Worm (Caenorhabditis elegans) whole organism, midembryonic: Measurements from ENCODE around the gene dhs-13.

ENCODE experiments used
- T22C8.4 ChIP-seq: fragments of 200-800 bp; sonication (Bioruptor generic); IDR thresholded peaks from 2 replicates; pipeline ENCODE4 v1.3.6; 2022; ENCODE audit warnings: missing genetic modification characterization, missing compliant biosample characterization
- cog-1 ChIP-seq: sonication (generic microtip); optimal IDR thresholded peaks from 2 replicates; lab custom pipeline; 2016; ENCODE audit warnings: missing genetic modification characterization, missing compliant biosample characterization
- flt-1 ChIP-seq: fragments of 200-800 bp; sonication (Bioruptor generic); IDR thresholded peaks from 2 replicates; pipeline ENCODE4 v1.3.6; 2022; ENCODE audit warnings: missing genetic modification characterization, missing compliant biosample characterization
- klf-2 ChIP-seq: fragments of 200-800 bp; sonication (Bioruptor generic); conservative IDR thresholded peaks from 2 replicates; pipeline ENCODE4 v1.3.6; 2022; ENCODE audit warnings: missing genetic modification reagents, missing genetic modification characterization, missing compliant biosample characterization
- med-1 ChIP-seq: sonication (generic microtip); optimal IDR thresholded peaks from 2 replicates; lab custom pipeline; 2017; ENCODE audit warnings: missing genetic modification characterization, mild to moderate bottlenecking, missing compliant biosample characterization, antibody characterized with exemption, missing genetic modification reagents; ENCODE audit not compliant: insufficient read depth
- ref-1 ChIP-seq: fragments of 200-800 bp; sonication (Bioruptor generic); conservative IDR thresholded peaks from 2 replicates; pipeline ENCODE4 v1.3.6; 2022; ENCODE audit warnings: missing genetic modification reagents, missing genetic modification characterization, missing compliant biosample characterization
- tab-1 ChIP-seq: fragments of 200-800 bp; sonication (Bioruptor generic); IDR thresholded peaks from 2 replicates; pipeline ENCODE4 v1.3.6; 2022; ENCODE audit warnings: missing genetic modification characterization, missing compliant biosample characterization
- ztf-23 ChIP-seq: fragments of 200-800 bp; sonication (Bioruptor generic); IDR thresholded peaks from 2 replicates; pipeline ENCODE4 v1.3.6; 2022; ENCODE audit warnings: missing genetic modification reagents, missing genetic modification characterization, missing compliant biosample characterization
- ztf-29 ChIP-seq: fragments of 200-800 bp; sonication (Bioruptor generic); IDR thresholded peaks from 2 replicates; pipeline ENCODE4 v1.3.6; 2022; ENCODE audit warnings: missing genetic modification reagents, missing genetic modification characterization, missing compliant biosample characterization

DNA sequence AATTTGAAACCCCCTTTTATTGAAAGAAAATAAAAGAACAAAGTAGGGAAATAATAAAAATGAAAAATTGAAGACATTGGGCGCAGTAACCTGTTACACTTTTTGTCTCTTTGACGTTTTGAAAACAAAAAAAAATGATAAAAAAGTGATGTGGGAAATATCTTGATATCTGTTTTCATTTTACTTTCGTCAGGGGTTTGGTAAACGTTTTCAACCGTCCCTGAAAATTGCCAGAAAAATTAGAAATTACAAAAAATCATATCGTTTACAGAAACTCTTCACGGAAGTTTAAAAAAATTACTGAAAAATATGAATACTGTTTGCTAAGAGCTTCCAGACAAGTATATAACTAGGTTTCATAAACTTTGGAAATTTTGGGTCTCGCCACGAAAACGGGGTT, 7.6 kb upstream of the dhs-13 start, which contains the start of gene F36H9.4:
- TF ChIP-seq T22C8.4 (no peak), ref-1 (GFP tag; lab: Robert Waterston, UW) (no peak), cog-1 (tag; lab: Kevin White, UChicago) (no peak), flt-1 (no peak), ztf-23 (GFP tag; lab: Robert Waterston, UW) (no peak), med-1 (GFP tag; lab: Kevin White, UChicago) (no peak), tab-1 (GFP tag; lab: Robert Waterston, UW) (no peak), klf-2 (GFP tag; lab: Robert Waterston, UW) (no peak), ztf-29 (GFP tag; lab: Robert Waterston, UW) (no peak)
